Worm (Caenorhabditis elegans): ENCODE data around the gene efhc-1.

- no peak for TF ChIP-seq elt-1 (tag; optimal IDR thresholded peaks at IDR 0.05)
- no peak for TF ChIP-seq ceh-16 (tag; optimal IDR thresholded peaks at IDR 0.05)
- no peak for TF ChIP-seq zag-1 (tag; optimal IDR thresholded peaks at IDR 0.05)
- TF ChIP-seq ztf-11 (tag; optimal IDR thresholded peaks at IDR 0.05): no peak
- no peak for TF ChIP-seq nhr-11 (tag; optimal IDR thresholded peaks at IDR 0.05)
- no peak for TF ChIP-seq ama-1 (optimal IDR thresholded peaks at IDR 0.05)
These were observed 8.0 kb upstream of the efhc-1 start for ce11 chrX:10350151-10350550.

Data from whole organism, L2 larva.